Worm (Caenorhabditis elegans) whole organism, L4/young adult: Measurements from ENCODE around the gene T19B10.5.

Source experiments
- W03F9.2 ChIP-seq: fragments of 150-350 bp; optimal IDR thresholded peaks from 2 replicates; lab custom pipeline; 2014; ENCODE audit warnings: missing biosample characterization, missing genetic modification characterization
- dao-5 ChIP-seq: sonication (generic microtip); optimal IDR thresholded peaks from 2 replicates; lab custom pipeline; 2016; ENCODE audit warnings: missing genotype, missing genetic modification characterization, moderate library complexity, missing compliant biosample characterization
- him-1 ChIP-seq: sonication (generic microtip); optimal IDR thresholded peaks from 2 replicates; lab custom pipeline; 2016; ENCODE audit warnings: missing genotype, missing genetic modification reagents, missing genetic modification characterization, missing compliant biosample characterization

T19B10.5 gene

DNA sequence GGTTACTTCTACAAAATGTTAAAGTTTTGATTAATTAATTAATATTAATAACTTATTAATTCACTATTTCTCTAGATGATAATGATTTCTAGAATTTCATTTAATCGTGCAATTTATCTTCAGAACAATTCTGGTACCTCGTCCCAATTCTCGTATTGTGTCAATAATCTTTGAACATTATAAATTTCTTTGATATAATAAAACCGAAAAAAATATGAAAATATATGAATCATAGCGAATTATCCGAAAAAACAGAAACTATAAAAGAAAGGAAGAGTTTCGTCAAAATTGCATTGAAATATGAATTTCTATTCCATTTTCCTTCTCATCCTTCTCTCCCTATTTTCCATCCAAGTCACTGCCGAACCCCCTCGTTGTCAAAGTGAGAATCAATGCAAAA, 16.3 kb downstream of the T19B10.5 start, which contains the start of gene T19B10.12:
Gene T19B10.12, plus strand, starts transcription at position 301 of the 400 bp plus-strand sequence.
- TF ChIP-seq him-1 = no peak
- no peak for TF ChIP-seq W03F9.2 (tag; lab: Kevin White, UChicago)
- no peak for TF ChIP-seq dao-5 (tag; lab: Kevin White, UChicago)

DNA sequence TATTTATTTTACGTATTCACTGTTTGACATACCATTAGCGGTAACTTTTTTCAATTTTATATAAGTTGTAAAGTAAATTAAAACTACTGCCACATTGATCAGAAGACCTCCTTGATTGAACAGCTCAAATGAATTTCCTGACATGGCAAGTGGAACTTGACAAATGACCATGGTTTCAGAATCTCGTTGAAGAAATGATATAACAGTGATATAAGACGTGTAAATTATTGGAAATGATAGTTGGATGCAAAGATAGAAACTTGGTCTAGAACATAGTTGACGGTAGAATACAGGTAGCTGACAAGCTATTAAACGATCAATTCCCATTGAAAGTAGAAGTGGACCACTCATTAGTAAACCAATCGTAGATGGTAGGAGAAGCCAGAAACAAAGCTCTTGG, 17.3 kb downstream of the T19B10.5 start:
- no peak for TF ChIP-seq dao-5 (tag; lab: Kevin White, UChicago)
- no peak for TF ChIP-seq W03F9.2 (tag; lab: Kevin White, UChicago)
- TF ChIP-seq him-1 = no peak

- no peak for TF ChIP-seq dao-5 (tag; lab: Kevin White, UChicago)
- no peak for TF ChIP-seq W03F9.2 (tag; lab: Kevin White, UChicago)
- TF ChIP-seq him-1 = no peak
These were observed 18.0 kb downstream of the T19B10.5 start, which contains the start of gene srsx-33 for ce11 chrV:11252429-11252828. TSS of gene srsx-33 (minus strand) at chrV:11252529.

ce11 chrV:11254980-11255379, 20.5 kb downstream of the T19B10.5 start, which contains the start of gene srsx-31:
TSS of gene srsx-31 (minus strand) at chrV:11255080.
- no peak for TF ChIP-seq him-1
- TF ChIP-seq dao-5 (tag; lab: Kevin White, UChicago) = no peak
- TF ChIP-seq W03F9.2 (tag; lab: Kevin White, UChicago) = no peak

ce11 chrV:11258896-11259295, 24.4 kb downstream of the T19B10.5 start, which contains the start of gene lgc-36:
TSS of gene lgc-36 (minus strand) at chrV:11258996.
- no peak for TF ChIP-seq dao-5 (tag; lab: Kevin White, UChicago)
- no peak for TF ChIP-seq W03F9.2 (tag; lab: Kevin White, UChicago)
- TF ChIP-seq him-1 = no peak

ce11 chrV:11260622-11261021, 26.2 kb downstream of the T19B10.5 start, which contains the start of gene F07B10.7:
TSS of gene F07B10.7 (minus strand) at chrV:11260722.
- no peak for TF ChIP-seq W03F9.2 (tag; lab: Kevin White, UChicago)
- no peak for TF ChIP-seq him-1
- no peak for TF ChIP-seq dao-5 (tag; lab: Kevin White, UChicago)

- no peak for TF ChIP-seq him-1
- no peak for TF ChIP-seq dao-5 (tag; lab: Kevin White, UChicago)
- no peak for TF ChIP-seq W03F9.2 (tag; lab: Kevin White, UChicago)
These were observed 28.6 kb downstream of the T19B10.5 start, which contains the start of gene F07B10.4 for ce11 chrV:11263025-11263424. TSS of gene F07B10.4 (minus strand) at chrV:11263125.

DNA sequence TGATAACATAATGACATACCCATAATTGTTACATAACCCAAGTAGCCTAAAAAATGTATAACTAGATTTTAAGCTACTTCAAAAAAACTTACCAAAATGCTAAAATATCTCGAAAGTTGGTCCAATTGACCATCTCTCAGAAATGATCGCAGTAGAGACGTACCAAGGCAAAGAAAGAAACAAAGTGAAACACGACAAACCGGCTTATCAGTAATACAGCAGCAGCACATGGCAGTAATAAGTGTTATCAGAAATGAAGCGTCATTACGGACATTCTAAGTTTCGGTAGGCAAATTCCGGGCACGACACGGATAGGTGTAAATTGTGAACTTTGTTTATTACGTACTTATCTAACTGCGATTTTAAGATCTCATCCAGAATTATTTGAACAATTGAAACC, 31.0 kb downstream of the T19B10.5 start, which contains the start of gene cln-3.1:
Gene cln-3.1, minus strand, starts transcription at position 171 of the 400 bp plus-strand sequence.
- TF ChIP-seq dao-5 (tag; lab: Kevin White, UChicago) (no peak), W03F9.2 (tag; lab: Kevin White, UChicago) (no peak)

- no peak for TF ChIP-seq W03F9.2 (tag; lab: Kevin White, UChicago)
- TF ChIP-seq him-1 = no peak
- no peak for TF ChIP-seq dao-5 (tag; lab: Kevin White, UChicago)
These were observed 32.2 kb downstream of the T19B10.5 start, which contains the start of gene str-116 for ce11 chrV:11266681-11267080. TSS of gene str-116 (plus strand) at chrV:11266981.

ce11 chrV:11268791-11269190, 34.3 kb downstream of the T19B10.5 start, which contains the start of gene str-115:
TSS of gene str-115 (plus strand) at chrV:11269091.
- TF ChIP-seq W03F9.2 (tag; lab: Kevin White, UChicago) = no peak
- no peak for TF ChIP-seq dao-5 (tag; lab: Kevin White, UChicago)
- no peak for TF ChIP-seq him-1

DNA sequence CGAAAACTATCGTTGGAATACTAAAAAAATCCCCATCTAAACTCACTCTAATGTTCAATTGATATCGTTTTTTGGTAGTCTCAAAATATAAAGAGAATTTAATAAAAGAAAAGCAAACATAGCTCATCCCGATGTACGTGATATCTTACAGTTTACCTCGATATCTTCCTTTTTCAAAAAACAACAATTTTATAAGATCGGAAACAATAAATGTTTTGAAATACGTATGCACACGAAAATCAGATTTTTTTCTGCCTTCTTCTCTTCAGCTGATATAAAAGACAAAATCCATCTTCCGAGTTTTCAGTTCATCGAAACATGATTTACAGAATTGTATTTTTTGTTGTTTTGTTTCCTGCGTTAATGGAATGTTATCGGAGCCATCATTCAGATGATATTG, 36.6 kb downstream of the T19B10.5 start, which contains the start of gene clec-222:
Gene clec-222, plus strand, starts transcription at position 301 of the 400 bp plus-strand sequence.
- TF ChIP-seq him-1 = no peak
- TF ChIP-seq W03F9.2 (tag; lab: Kevin White, UChicago) = no peak
- no peak for TF ChIP-seq dao-5 (tag; lab: Kevin White, UChicago)

DNA sequence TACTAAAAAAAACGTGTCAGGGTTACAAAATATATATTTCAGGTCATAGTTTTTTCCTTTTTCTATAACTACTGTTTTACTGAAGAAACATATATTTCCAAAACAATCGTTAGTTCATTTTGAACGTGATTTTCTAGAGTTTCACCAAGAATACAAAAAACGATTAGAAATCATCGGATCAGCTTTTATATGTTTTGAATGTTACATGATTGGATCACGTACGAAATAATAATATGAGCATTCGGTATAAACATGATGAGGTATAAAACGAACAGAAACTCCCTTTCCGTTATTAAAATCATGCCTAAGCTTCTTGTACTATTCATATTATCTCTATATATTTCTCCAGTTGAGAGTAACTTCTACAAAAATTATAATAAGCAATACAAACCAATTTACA, 38.4 kb downstream of the T19B10.5 start, which contains the start of gene clec-223:
Gene clec-223, plus strand, starts transcription at position 301 of the 400 bp plus-strand sequence.
- TF ChIP-seq him-1 = no peak

- no peak for TF ChIP-seq him-1
- TF ChIP-seq dao-5 (tag; lab: Kevin White, UChicago) = no peak
- TF ChIP-seq W03F9.2 (tag; lab: Kevin White, UChicago) = no peak
These were observed 45.1 kb downstream of the T19B10.5 start for ce11 chrV:11279564-11279963.

ce11 chrV:11281414-11282209, 47.2 kb downstream of the T19B10.5 start:
- TF ChIP-seq W03F9.2 (tag; lab: Kevin White, UChicago) (no peak), dao-5 (tag; lab: Kevin White, UChicago) (no peak), him-1 (no peak)
